Worm (Caenorhabditis elegans) whole organism, young adult: ENCODE data around the gene F08G5.3.
A peak's percentile ranks its signal among the peaks of the same experiment; 100 is the strongest.

ENCODE experiments used
- B0019.2 ChIP-seq: fragments of 200-800 bp; sonication (Bioruptor generic); conservative IDR thresholded peaks from 2 replicates; pipeline ENCODE4 v1.3.6; 2022; ENCODE audit warnings: missing genetic modification reagents, missing genetic modification characterization, missing compliant biosample characterization
- C17E4.6 ChIP-seq: fragments of 200-800 bp; sonication (Bioruptor generic); IDR thresholded peaks from 2 replicates; pipeline ENCODE4 v1.3.6; 2022; ENCODE audit warnings: missing genetic modification reagents, missing genetic modification characterization, missing compliant biosample characterization
- F33H1.4 ChIP-seq: fragments of 200-800 bp; sonication (Bioruptor generic); IDR thresholded peaks from 2 replicates; pipeline ENCODE4 v1.3.6; 2022; ENCODE audit warnings: missing genetic modification reagents, missing genetic modification characterization, missing compliant biosample characterization
- F49E8.2 ChIP-seq: sonication (generic microtip); optimal IDR thresholded peaks from 3 replicates; lab custom pipeline; 2017; ENCODE audit warnings: missing genetic modification characterization, mild to moderate bottlenecking, missing compliant biosample characterization, antibody characterized with exemption, moderate library complexity; ENCODE audit not compliant: insufficient read depth
- F57A8.1 ChIP-seq: fragments of 200-800 bp; sonication (Bioruptor generic); optimal IDR thresholded peaks from 2 replicates; lab custom pipeline; 2018; ENCODE audit warnings: mild to moderate bottlenecking, missing genetic modification characterization, moderate library complexity, missing compliant biosample characterization
- T07F8.4 ChIP-seq: sonication (generic microtip); optimal IDR thresholded peaks from 2 replicates; lab custom pipeline; 2016; ENCODE audit warnings: mild to moderate bottlenecking, missing genetic modification characterization, moderate library complexity, missing compliant biosample characterization
- Y56A3A.18 ChIP-seq: fragments of 200-800 bp; sonication (Bioruptor generic); IDR thresholded peaks from 2 replicates; pipeline ENCODE4 v1.3.6; 2022; ENCODE audit warnings: missing genetic modification reagents, missing genetic modification characterization, missing compliant biosample characterization
- Y67H2A.10 ChIP-seq: fragments of 200-800 bp; sonication (Bioruptor generic); conservative IDR thresholded peaks from 2 replicates; pipeline ENCODE4 v1.3.6; 2022; ENCODE audit warnings: missing genetic modification reagents, missing genetic modification characterization, missing compliant biosample characterization
- akir-1 ChIP-seq: fragments of 200-800 bp; sonication (Bioruptor generic); optimal IDR thresholded peaks from 2 replicates; lab custom pipeline; 2018; ENCODE audit warnings: mild to moderate bottlenecking, missing genetic modification characterization, moderate library complexity, missing compliant biosample characterization
- aptf-2 ChIP-seq: fragments of 200-800 bp; sonication (Bioruptor generic); conservative IDR thresholded peaks from 2 replicates; pipeline ENCODE4 v1.3.6; 2022; ENCODE audit warnings: missing genetic modification reagents, missing genetic modification characterization, missing compliant biosample characterization
- aptf-3 ChIP-seq: fragments of 200-800 bp; sonication (Bioruptor generic); IDR thresholded peaks from 2 replicates; pipeline ENCODE4 v1.3.6; 2022; ENCODE audit warnings: missing genetic modification characterization, missing compliant biosample characterization
- atf-7 ChIP-seq: sonication (generic microtip); optimal IDR thresholded peaks from 2 replicates; lab custom pipeline; 2017; ENCODE audit warnings: mild to moderate bottlenecking, missing genetic modification characterization, missing compliant biosample characterization
- athp-1 ChIP-seq: sonication (generic microtip); optimal IDR thresholded peaks from 2 replicates; lab custom pipeline; 2017; ENCODE audit warnings: mild to moderate bottlenecking, missing genetic modification characterization, missing compliant biosample characterization
- attf-3 ChIP-seq: fragments of 200-800 bp; sonication (Bioruptor generic); conservative IDR thresholded peaks from 2 replicates; pipeline ENCODE4 v1.3.6; 2022; ENCODE audit warnings: missing genetic modification reagents, missing genetic modification characterization, missing compliant biosample characterization
- attf-6 ChIP-seq: fragments of 200-800 bp; sonication (Bioruptor generic); IDR thresholded peaks from 2 replicates; pipeline ENCODE4 v1.3.6; 2022; ENCODE audit warnings: missing genetic modification reagents, missing genetic modification characterization, missing compliant biosample characterization
- bed-1 ChIP-seq: fragments of 200-800 bp; sonication (Bioruptor generic); IDR thresholded peaks from 2 replicates; pipeline ENCODE4 v1.3.6; 2022; ENCODE audit warnings: missing genetic modification reagents, missing genetic modification characterization, missing compliant biosample characterization
- bed-2 ChIP-seq: fragments of 200-800 bp; sonication (Bioruptor generic); IDR thresholded peaks from 2 replicates; pipeline ENCODE4 v1.3.6; 2022; ENCODE audit warnings: missing genetic modification reagents, missing genetic modification characterization, missing compliant biosample characterization
- ceh-100 ChIP-seq: fragments of 200-800 bp; sonication (Bioruptor generic); IDR thresholded peaks from 2 replicates; pipeline ENCODE4 v1.3.6; 2022; ENCODE audit warnings: missing genetic modification reagents, missing genetic modification characterization, missing compliant biosample characterization
- ceh-40 ChIP-seq: fragments of 200-800 bp; sonication (Bioruptor generic); IDR thresholded peaks from 2 replicates; pipeline ENCODE4 v1.3.6; 2022; ENCODE audit warnings: missing genetic modification characterization, missing compliant biosample characterization
- ceh-58 ChIP-seq: fragments of 200-800 bp; sonication (Bioruptor generic); IDR thresholded peaks from 2 replicates; pipeline ENCODE4 v1.3.6; 2022; ENCODE audit warnings: missing genetic modification characterization, missing compliant biosample characterization
- chd-7 ChIP-seq: sonication (generic microtip); optimal IDR thresholded peaks from 2 replicates; lab custom pipeline; 2016; ENCODE audit warnings: mild to moderate bottlenecking, missing genetic modification characterization, moderate library complexity, missing compliant biosample characterization
- efl-1 ChIP-seq: fragments of 150-350 bp; optimal IDR thresholded peaks from 2 replicates; lab custom pipeline; 2014; ENCODE audit warnings: missing biosample characterization, missing genetic modification reagents, missing genetic modification characterization
- egrh-3 ChIP-seq: fragments of 200-800 bp; sonication (Bioruptor generic); IDR thresholded peaks from 2 replicates; pipeline ENCODE4 v1.3.6; 2022; ENCODE audit warnings: missing genetic modification reagents, missing genetic modification characterization, missing compliant biosample characterization
- let-607 ChIP-seq, 2 experiments: fragments of 200-800 bp in 1 of 2; sonication (Bioruptor generic) in 1 of 2; sonication (generic microtip) in 1 of 2; optimal IDR thresholded peaks; 2 replicates each; lab custom pipeline; 2016 to 2018; ENCODE audit warnings: mild to moderate bottlenecking in 2 of 2, missing compliant biosample characterization in 2 of 2, missing genetic modification characterization in 2 of 2, moderate library complexity in 2 of 2, missing genotype in 1 of 2
- lin-26 ChIP-seq: fragments of 200-800 bp; sonication (Bioruptor generic); IDR thresholded peaks from 2 replicates; pipeline ENCODE4 v1.3.6; 2022; ENCODE audit warnings: missing genetic modification reagents, missing genetic modification characterization, missing compliant biosample characterization
- lin-54 ChIP-seq: fragments of 200-800 bp; sonication (Bioruptor generic); optimal IDR thresholded peaks from 2 replicates; lab custom pipeline; 2018; ENCODE audit warnings: mild to moderate bottlenecking, missing genetic modification characterization, missing compliant biosample characterization
- lsl-1 ChIP-seq: fragments of 200-800 bp; sonication (Bioruptor generic); optimal IDR thresholded peaks from 2 replicates; lab custom pipeline; 2018; ENCODE audit warnings: mild to moderate bottlenecking, missing genetic modification characterization, moderate library complexity, missing compliant biosample characterization
- lsy-27 ChIP-seq: sonication (generic microtip); optimal IDR thresholded peaks from 2 replicates; lab custom pipeline; 2017; ENCODE audit warnings: missing genetic modification characterization, mild to moderate bottlenecking, missing compliant biosample characterization, antibody characterized with exemption, missing genotype, borderline replicate concordance; ENCODE audit not compliant: insufficient read depth
- madf-6 ChIP-seq: fragments of 200-800 bp; sonication (Bioruptor generic); IDR thresholded peaks from 2 replicates; pipeline ENCODE4 v1.3.6; 2022; ENCODE audit warnings: missing genetic modification reagents, missing genetic modification characterization, missing compliant biosample characterization
- mcd-1 ChIP-seq: fragments of 200-800 bp; sonication (Bioruptor generic); IDR thresholded peaks from 2 replicates; pipeline ENCODE4 v1.3.6; 2022; ENCODE audit warnings: missing genetic modification reagents, missing genetic modification characterization, missing compliant biosample characterization
- mel-28 ChIP-seq: sonication (generic microtip); optimal IDR thresholded peaks from 2 replicates; lab custom pipeline; 2016; ENCODE audit warnings: borderline replicate concordance, mild to moderate bottlenecking, missing genetic modification characterization, missing compliant biosample characterization
- mxl-1 ChIP-seq: sonication (generic microtip); optimal IDR thresholded peaks from 2 replicates; lab custom pipeline; 2016; ENCODE audit warnings: missing genetic modification characterization, missing compliant biosample characterization
- nfyb-1 ChIP-seq: fragments of 200-800 bp; sonication (Bioruptor generic); IDR thresholded peaks from 2 replicates; pipeline ENCODE4 v1.3.6; 2022; ENCODE audit warnings: missing genetic modification reagents, missing genetic modification characterization, missing compliant biosample characterization
- pha-4 ChIP-seq: fragments of 150-350 bp; sonication (generic microtip); optimal IDR thresholded peaks from 2 replicates; lab custom pipeline; 2014; ENCODE audit warnings: missing biosample characterization, missing genetic modification reagents, missing genetic modification characterization
- rcor-1 ChIP-seq: fragments of 200-800 bp; sonication (Bioruptor generic); IDR thresholded peaks from 2 replicates; pipeline ENCODE4 v1.3.6; 2022; ENCODE audit warnings: missing genetic modification reagents, missing genetic modification characterization, missing compliant biosample characterization
- snpc-1.3 ChIP-seq: sonication (generic microtip); optimal IDR thresholded peaks from 2 replicates; lab custom pipeline; 2017; ENCODE audit warnings: missing genetic modification characterization, mild to moderate bottlenecking, missing compliant biosample characterization, antibody characterized with exemption, moderate library complexity, missing genotype, missing genetic modification reagents; ENCODE audit not compliant: insufficient read depth
- xnd-1 ChIP-seq: sonication (generic microtip); optimal IDR thresholded peaks from 2 replicates; lab custom pipeline; 2016; ENCODE audit warnings: missing genotype, missing genetic modification reagents, missing genetic modification characterization, missing compliant biosample characterization
- ztf-22 ChIP-seq: fragments of 200-800 bp; sonication (Bioruptor generic); optimal IDR thresholded peaks from 2 replicates; lab custom pipeline; 2018; ENCODE audit warnings: mild to moderate bottlenecking, missing genetic modification characterization, moderate library complexity, missing compliant biosample characterization
- ztf-26 ChIP-seq: sonication (generic microtip); optimal IDR thresholded peaks from 2 replicates; lab custom pipeline; 2017; ENCODE audit warnings: missing genetic modification characterization, missing compliant biosample characterization
- ztf-6 ChIP-seq: fragments of 200-800 bp; sonication (Bioruptor generic); IDR thresholded peaks from 2 replicates; pipeline ENCODE4 v1.3.6; 2022; ENCODE audit warnings: missing genetic modification reagents, missing genetic modification characterization, missing compliant biosample characterization

The F08G5.3 gene

DNA sequence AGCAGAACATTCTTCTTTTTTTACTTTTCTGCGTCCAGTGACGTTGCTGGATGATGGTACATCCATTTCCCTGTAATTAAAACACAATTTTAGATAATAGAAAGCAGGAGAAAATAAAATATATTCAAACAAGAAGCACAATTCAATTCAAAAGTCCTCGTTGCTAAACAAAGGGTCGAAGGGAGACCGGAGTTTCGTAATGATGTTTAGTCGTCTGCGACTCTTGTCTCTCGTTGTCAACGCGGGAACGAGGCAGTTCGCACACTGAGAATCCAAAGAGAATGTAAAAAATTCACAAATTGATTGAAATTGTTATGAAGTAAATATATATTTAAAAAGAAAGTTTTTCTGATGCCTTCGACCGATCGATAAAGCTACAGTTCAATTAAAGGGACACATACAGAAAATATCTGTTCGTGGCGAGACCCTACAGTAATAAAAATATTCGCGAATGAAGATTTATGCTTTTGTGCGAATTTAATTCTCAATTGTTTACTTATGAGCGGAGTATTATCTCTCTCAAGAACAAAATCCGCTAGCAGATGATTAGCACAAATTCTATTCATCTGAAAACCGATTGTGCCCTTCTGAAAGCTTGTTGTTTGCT lies 33.9 kb upstream of the F08G5.3 start, which contains the start of gene dpy-26 (continued):
- peak; percentile 22 for TF ChIP-seq xnd-1
- TF ChIP-seq attf-3 (GFP tag; lab: Robert Waterston, UW), result peak; percentile 91
- TF ChIP-seq ztf-26 (tag; lab: Kevin White, UChicago), result no peak
- no peak for TF ChIP-seq B0019.2 (GFP tag; lab: Robert Waterston, UW)
- peak; percentile 54 for TF ChIP-seq efl-1
- no peak for TF ChIP-seq bed-1
- no peak for TF ChIP-seq T07F8.4
- peak; percentile 49 for TF ChIP-seq madf-6 (GFP tag; lab: Robert Waterston, UW)
- TF ChIP-seq snpc-1.3 (tag; lab: Kevin White, UChicago), result no peak

- TF ChIP-seq F33H1.4 (peak; percentile 44; the same call in 1 of the 2 replicates), efl-1 (peak; percentile 66), xnd-1 (peak; percentile 49), attf-6 (GFP tag; lab: Robert Waterston, UW) (0 out of 2 replicates have a peak, but pooled peaks have one; percentile 46), lsl-1 (GFP tag; lab: Kevin White, UChicago) (peak; percentile 62), akir-1 (GFP tag; lab: Kevin White, UChicago) (no peak), madf-6 (GFP tag; lab: Robert Waterston, UW) (peak; percentile 72), chd-7 (tag; lab: Kevin White, UChicago) (no peak)
Measured at ce11 chrIV:12445463-12445934, 28.1 kb upstream of the F08G5.3 start, which contains the start of gene C25G4.3. C25G4.3 (minus strand) TSS chrIV:12445884.

ce11 chrIV:12443936-12444335 lies 26.6 kb upstream of the F08G5.3 start, which contains the start of gene C25G4.2:
C25G4.2 (minus strand) TSS chrIV:12444035.
- TF ChIP-seq aptf-2 (GFP tag; lab: Robert Waterston, UW) (no peak), ztf-26 (tag; lab: Kevin White, UChicago) (no peak), aptf-3 (GFP tag; lab: Robert Waterston, UW) (no peak), athp-1 (no peak), mxl-1 (tag; lab: Kevin White, UChicago) (no peak), egrh-3 (GFP tag; lab: Robert Waterston, UW) (no peak), akir-1 (GFP tag; lab: Kevin White, UChicago) (no peak), chd-7 (tag; lab: Kevin White, UChicago) (no peak), atf-7 (tag; lab: Kevin White, UChicago) (no peak), Y56A3A.18 (GFP tag; lab: Robert Waterston, UW) (no peak), let-607 (tag; optimal IDR thresholded peaks at IDR 0.05; lab: Kevin White, UChicago) (no peak)
- TF ChIP-seq, all 124 proteins: peak for 0

- TF ChIP-seq lsy-27 (tag; lab: Kevin White, UChicago) (no peak), Y67H2A.10 (GFP tag; lab: Robert Waterston, UW) (no peak), pha-4 (no peak), C17E4.6 (no peak)
Measured at ce11 chrIV:12441715-12442114, 24.3 kb upstream of the F08G5.3 start, which contains the start of gene C25G4.17. C25G4.17 (plus strand) TSS chrIV:12442015.

DNA sequence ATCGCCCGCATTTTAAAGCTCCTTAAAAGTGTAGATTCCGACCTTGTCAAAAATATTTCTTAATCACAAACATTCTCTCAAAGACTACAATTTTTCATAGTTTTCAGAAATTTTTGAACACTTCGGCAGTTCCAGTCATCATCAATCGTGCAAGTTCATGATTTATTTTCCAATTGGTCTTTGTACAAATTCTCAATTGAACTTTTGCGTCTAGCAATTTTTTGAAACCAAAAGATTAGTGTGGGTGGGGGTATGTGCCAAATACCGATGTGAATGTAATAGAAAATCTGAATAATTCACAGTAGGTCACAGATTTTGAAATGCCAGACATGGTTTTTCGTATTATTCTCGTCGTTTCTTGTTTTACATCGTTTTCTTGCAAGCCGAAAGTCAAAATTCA lies 21.0 kb upstream of the F08G5.3 start, which contains the start of gene clec-185:
clec-185 (plus strand) TSS at position 301 of the 400 bp plus-strand sequence.
- no peak for TF ChIP-seq ceh-40 (GFP tag; lab: Robert Waterston, UW)
- TF ChIP-seq bed-2 (GFP tag; lab: Robert Waterston, UW), result no peak
- no peak for TF ChIP-seq C17E4.6
- TF ChIP-seq attf-3 (GFP tag; lab: Robert Waterston, UW), result no peak
- TF ChIP-seq mel-28 (tag; lab: Kevin White, UChicago), result no peak
- TF ChIP-seq mcd-1, result no peak
- no peak for TF ChIP-seq F49E8.2 (tag; lab: Kevin White, UChicago)
- TF ChIP-seq ceh-58 (GFP tag; lab: Robert Waterston, UW), result no peak
- TF ChIP-seq nfyb-1 (GFP tag; lab: Robert Waterston, UW), result no peak
- TF ChIP-seq ceh-100 (GFP tag; lab: Robert Waterston, UW), result no peak
- no peak for TF ChIP-seq lin-54 (GFP tag; lab: Kevin White, UChicago)
- no peak for TF ChIP-seq ztf-6 (GFP tag; lab: Robert Waterston, UW)
- no peak for TF ChIP-seq ztf-22 (GFP tag; lab: Kevin White, UChicago)
- no peak for TF ChIP-seq lin-26 (GFP tag; lab: Robert Waterston, UW)
- TF ChIP-seq rcor-1 (GFP tag; lab: Robert Waterston, UW), result no peak
- no peak for TF ChIP-seq F57A8.1 (GFP tag; lab: Kevin White, UChicago)
